Fruit fly (Drosophila melanogaster): ENCODE measurements around the gene RpS8.

The RpS8 gene

dm6 chr3R:29876232-29876631, 14.8 kb downstream of the RpS8 start:
- no peak for TF ChIP-seq insv (optimal IDR thresholded peaks at IDR 0.05)
- TF ChIP-seq Sin3A (optimal IDR thresholded peaks at IDR 0.05), result no peak
- TF ChIP-seq psq (optimal IDR thresholded peaks at IDR 0.05), result no peak
- TF ChIP-seq h (optimal IDR thresholded peaks at IDR 0.05), result no peak
- TF ChIP-seq ttk (optimal IDR thresholded peaks at IDR 0.05), result no peak
- no peak for TF ChIP-seq Myc (optimal IDR thresholded peaks at IDR 0.05)

- TF ChIP-seq Myc (optimal IDR thresholded peaks at IDR 0.05) (no peak), psq (optimal IDR thresholded peaks at IDR 0.05) (no peak), insv (optimal IDR thresholded peaks at IDR 0.05) (no peak), h (optimal IDR thresholded peaks at IDR 0.05) (no peak), Sin3A (optimal IDR thresholded peaks at IDR 0.05) (no peak), ttk (optimal IDR thresholded peaks at IDR 0.05) (no peak)
Observed at dm6 chr3R:29876733-29877193, 15.4 kb downstream of the RpS8 start, which contains the start of gene CG31038. Gene CG31038, plus strand, starts transcription at chr3R:29877059.

- TF ChIP-seq ttk (optimal IDR thresholded peaks at IDR 0.05) (no peak), insv (optimal IDR thresholded peaks at IDR 0.05) (no peak), psq (optimal IDR thresholded peaks at IDR 0.05) (no peak), Sin3A (optimal IDR thresholded peaks at IDR 0.05) (no peak), h (optimal IDR thresholded peaks at IDR 0.05) (no peak), Myc (optimal IDR thresholded peaks at IDR 0.05) (no peak)
Observed at dm6 chr3R:29880306-29880705, 18.9 kb downstream of the RpS8 start.

- TF ChIP-seq ttk (optimal IDR thresholded peaks at IDR 0.05) (no peak), h (optimal IDR thresholded peaks at IDR 0.05) (no peak), Myc (optimal IDR thresholded peaks at IDR 0.05) (no peak), insv (optimal IDR thresholded peaks at IDR 0.05) (no peak), Sin3A (optimal IDR thresholded peaks at IDR 0.05) (no peak), psq (optimal IDR thresholded peaks at IDR 0.05) (no peak)
Observed at dm6 chr3R:29891183-29891582, 29.8 kb downstream of the RpS8 start.

dm6 chr3R:29893030-29893429, 31.6 kb downstream of the RpS8 start:
- TF ChIP-seq psq (optimal IDR thresholded peaks at IDR 0.05) (no peak), ttk (optimal IDR thresholded peaks at IDR 0.05) (no peak), Myc (optimal IDR thresholded peaks at IDR 0.05) (no peak), insv (optimal IDR thresholded peaks at IDR 0.05) (no peak), Sin3A (optimal IDR thresholded peaks at IDR 0.05) (no peak), h (optimal IDR thresholded peaks at IDR 0.05) (no peak)

dm6 chr3R:29894393-29894792, 33.0 kb downstream of the RpS8 start:
- no peak for TF ChIP-seq Sin3A (optimal IDR thresholded peaks at IDR 0.05)

- no peak for TF ChIP-seq Sin3A (optimal IDR thresholded peaks at IDR 0.05)
- no peak for TF ChIP-seq ttk (optimal IDR thresholded peaks at IDR 0.05)
- TF ChIP-seq h (optimal IDR thresholded peaks at IDR 0.05), result no peak
- TF ChIP-seq insv (optimal IDR thresholded peaks at IDR 0.05), result no peak
- no peak for TF ChIP-seq psq (optimal IDR thresholded peaks at IDR 0.05)
- TF ChIP-seq Myc (optimal IDR thresholded peaks at IDR 0.05), result no peak
Observed at dm6 chr3R:29898588-29898987, 37.2 kb downstream of the RpS8 start.

- TF ChIP-seq insv (optimal IDR thresholded peaks at IDR 0.05), result no peak
- TF ChIP-seq Myc (optimal IDR thresholded peaks at IDR 0.05), result no peak
- TF ChIP-seq ttk (optimal IDR thresholded peaks at IDR 0.05), result no peak
- TF ChIP-seq Sin3A (optimal IDR thresholded peaks at IDR 0.05), result no peak
Observed at dm6 chr3R:29899635-29900034, 38.3 kb downstream of the RpS8 start.

- no peak for TF ChIP-seq Myc (optimal IDR thresholded peaks at IDR 0.05)
- TF ChIP-seq Sin3A (optimal IDR thresholded peaks at IDR 0.05), result no peak
- no peak for TF ChIP-seq ttk (optimal IDR thresholded peaks at IDR 0.05)
- TF ChIP-seq h (optimal IDR thresholded peaks at IDR 0.05), result no peak
- TF ChIP-seq psq (optimal IDR thresholded peaks at IDR 0.05), result no peak
- no peak for TF ChIP-seq insv (optimal IDR thresholded peaks at IDR 0.05)
Observed at dm6 chr3R:29903775-29904356, 42.5 kb downstream of the RpS8 start, which contains the start of gene CG15517. Gene CG15517, minus strand, starts transcription at chr3R:29903825.

dm6 chr3R:29905164-29905563, 43.8 kb downstream of the RpS8 start, which contains the start of gene CG15515:
Gene CG15515, plus strand, starts transcription at chr3R:29905464.
- TF ChIP-seq psq (optimal IDR thresholded peaks at IDR 0.05) (no peak), h (optimal IDR thresholded peaks at IDR 0.05) (no peak), Sin3A (optimal IDR thresholded peaks at IDR 0.05) (no peak), ttk (optimal IDR thresholded peaks at IDR 0.05) (no peak), insv (optimal IDR thresholded peaks at IDR 0.05) (no peak), Myc (optimal IDR thresholded peaks at IDR 0.05) (no peak)

dm6 chr3R:29907601-29908175, 46.3 kb downstream of the RpS8 start, which contains the start of gene CG31036:
Gene CG31036, plus strand, starts transcription at chr3R:29908107.
- no peak for TF ChIP-seq Sin3A (optimal IDR thresholded peaks at IDR 0.05)
- TF ChIP-seq psq (optimal IDR thresholded peaks at IDR 0.05), result no peak
- TF ChIP-seq ttk (optimal IDR thresholded peaks at IDR 0.05), result no peak
- TF ChIP-seq insv (optimal IDR thresholded peaks at IDR 0.05), result no peak
- TF ChIP-seq Myc (optimal IDR thresholded peaks at IDR 0.05), result no peak
- no peak for TF ChIP-seq h (optimal IDR thresholded peaks at IDR 0.05)
